Worm (Caenorhabditis elegans): ENCODE results near the gene cyp-25A3.

Gene cyp-25A3

DNA sequence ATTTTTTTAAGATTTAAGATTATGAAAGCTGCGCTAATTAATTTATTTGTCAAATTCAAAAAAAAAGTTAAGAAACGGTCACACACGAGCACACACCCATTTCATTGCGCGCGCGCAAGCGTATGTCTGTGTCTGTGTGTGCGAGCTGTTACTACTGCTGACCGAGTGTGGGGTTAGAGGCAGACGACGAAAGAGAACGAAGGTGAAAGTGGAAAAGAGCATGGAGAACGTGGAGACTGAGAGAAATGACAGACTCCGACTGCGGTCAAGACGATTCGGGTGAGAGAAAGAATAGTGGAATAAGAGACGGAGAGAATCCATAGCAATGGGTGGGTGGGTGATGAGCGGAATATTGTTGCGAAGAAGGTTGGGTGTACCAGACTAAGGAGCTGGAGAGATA, 19.4 kb downstream of the cyp-25A3 start (continued):
- TF ChIP-seq aptf-2 (GFP tag; conservative IDR thresholded peaks at IDR 0.05) (no peak), lsy-27 (tag; optimal IDR thresholded peaks at IDR 0.05; ENCODE audit: borderline replicate concordance, insufficient read depth) (no peak), cebp-2 (GFP tag; IDR thresholded peaks at IDR 0.05) (no peak), ets-4 (GFP tag; optimal IDR thresholded peaks at IDR 0.05) (peak; percentile 1), gei-17 (GFP tag; optimal IDR thresholded peaks at IDR 0.05) (no peak), Y67H2A.10 (GFP tag; conservative IDR thresholded peaks at IDR 0.05) (no peak), mes-4 (tag; optimal IDR thresholded peaks at IDR 0.05) (no peak), nhr-179 (tag; optimal IDR thresholded peaks at IDR 0.05) (no peak), Y79H2A.3 (GFP tag; conservative IDR thresholded peaks at IDR 0.05) (no peak), C06A6.2 (GFP tag; conservative IDR thresholded peaks at IDR 0.05) (0 out of 2 replicates have a peak, but pooled peaks have one; percentile 26), nfyb-1 (GFP tag; IDR thresholded peaks at IDR 0.05) (peak; percentile 67; the same call in 1 of the 2 replicates), lin-26 (GFP tag; IDR thresholded peaks at IDR 0.05) (no peak), snpc-4 (GFP tag; optimal IDR thresholded peaks at IDR 0.05) (no peak), snpc-4 (tag; optimal IDR thresholded peaks at IDR 0.05) (peak in 3 of 4 experiments; percentile 8 to 67 (median 36)), madf-3 (GFP tag; IDR thresholded peaks at IDR 0.05) (no peak), F33H1.4 (GFP tag; IDR thresholded peaks at IDR 0.05) (no peak), let-526 (GFP tag; IDR thresholded peaks at IDR 0.05) (no peak), hmg-1.2 (GFP tag; IDR thresholded peaks at IDR 0.05) (peak; percentile 93), ztf-3 (GFP tag; optimal IDR thresholded peaks at IDR 0.05) (no peak), dpl-1 (GFP tag; optimal IDR thresholded peaks at IDR 0.05) (no peak), rpc-1 (optimal IDR thresholded peaks at IDR 0.05) (no peak), rpc-1 (tag; optimal IDR thresholded peaks at IDR 0.05) (no peak), attf-3 (GFP tag; conservative IDR thresholded peaks at IDR 0.05) (0 out of 2 replicates have a peak, but pooled peaks have one; percentile 23), bed-2 (GFP tag; IDR thresholded peaks at IDR 0.05) (no peak), ztf-22 (GFP tag; optimal IDR thresholded peaks at IDR 0.05) (no peak), ceh-27 (GFP tag; optimal IDR thresholded peaks at IDR 0.05) (peak; percentile 45), lin-40 (tag; optimal IDR thresholded peaks at IDR 0.05) (no peak), ceh-58 (GFP tag; IDR thresholded peaks at IDR 0.05) (no peak)

DNA sequence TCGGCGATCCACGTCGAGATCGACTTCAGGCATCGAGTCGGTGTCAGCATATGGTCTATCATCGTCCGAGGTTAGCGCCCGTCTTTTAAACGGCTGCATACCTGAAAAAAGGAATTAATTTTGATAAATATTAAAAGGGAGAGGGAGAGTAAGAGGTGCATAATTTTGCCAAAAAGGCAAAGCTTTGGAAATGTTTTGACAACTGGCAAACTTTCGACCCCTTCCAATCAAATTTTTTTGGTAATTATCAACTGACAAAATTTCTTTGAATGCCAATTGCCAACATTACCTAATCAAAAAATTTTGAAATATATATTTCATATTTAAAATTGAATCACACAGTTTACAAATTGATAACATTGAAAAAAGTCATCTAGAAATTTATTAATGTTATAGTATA, 20.0 kb downstream of the cyp-25A3 start, which contains the start of gene dpy-27:
Gene dpy-27, minus strand, starts transcription at position 101 of the 400 bp plus-strand sequence.
- no peak for TF ChIP-seq nhr-120 (GFP tag; IDR thresholded peaks at IDR 0.05)
- no peak for TF ChIP-seq dox-1 (GFP tag; IDR thresholded peaks at IDR 0.05)
- no peak for TF ChIP-seq ztf-25 (GFP tag; IDR thresholded peaks at IDR 0.05)

DNA sequence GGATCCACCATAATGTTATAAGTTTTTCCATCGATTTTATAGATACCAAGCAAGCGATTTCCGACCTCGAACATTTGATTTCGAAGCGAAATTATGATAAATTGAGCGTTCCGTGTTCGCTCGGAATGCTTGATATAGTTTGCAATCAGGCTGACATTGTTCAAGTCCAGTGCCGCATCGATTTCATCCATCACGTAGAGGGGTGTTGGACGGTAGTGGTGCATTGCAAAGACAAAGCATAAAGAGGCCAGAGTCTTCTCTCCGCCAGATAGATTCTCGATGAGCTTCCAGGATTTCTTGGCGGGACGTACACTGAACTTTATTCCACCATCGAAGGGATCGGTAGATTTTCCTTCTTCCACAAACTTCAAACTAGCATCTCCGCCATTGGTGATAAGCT, 25.1 kb downstream of the cyp-25A3 start:
- TF ChIP-seq ztf-26 (tag; optimal IDR thresholded peaks at IDR 0.05) (no peak), ceh-91 (GFP tag; IDR thresholded peaks at IDR 0.05) (no peak), nhr-179 (tag; optimal IDR thresholded peaks at IDR 0.05) (no peak), unc-62 (GFP tag; optimal IDR thresholded peaks at IDR 0.05) (no peak), lag-1 (GFP tag; IDR thresholded peaks at IDR 0.05) (no peak), snpc-1.1 (tag; optimal IDR thresholded peaks at IDR 0.05; ENCODE audit: insufficient read depth) (no peak), K11D2.4 (GFP tag; IDR thresholded peaks at IDR 0.05) (no peak), rpc-1 (optimal IDR thresholded peaks at IDR 0.05) (no peak), rpc-1 (tag; optimal IDR thresholded peaks at IDR 0.05) (no peak), aptf-2 (GFP tag; conservative IDR thresholded peaks at IDR 0.05) (no peak), athp-1 (tag; optimal IDR thresholded peaks at IDR 0.05) (no peak), zfh-2 (GFP tag; conservative IDR thresholded peaks at IDR 0.05) (no peak), efl-1 (GFP tag; optimal IDR thresholded peaks at IDR 0.05) (no peak), bed-2 (GFP tag; IDR thresholded peaks at IDR 0.05) (no peak), T26A5.8 (tag; optimal IDR thresholded peaks at IDR 0.05) (no peak), sea-2 (GFP tag; IDR thresholded peaks at IDR 0.05) (no peak), hrde-1 (tag; optimal IDR thresholded peaks at IDR 0.05; ENCODE audit: borderline replicate concordance) (no peak), Y95B8A.8 (GFP tag; IDR thresholded peaks at IDR 0.05) (no peak), C17E4.6 (GFP tag; IDR thresholded peaks at IDR 0.05) (no peak), tlf-1 (GFP tag; optimal IDR thresholded peaks at IDR 0.05) (no peak), fkh-3 (tag; optimal IDR thresholded peaks at IDR 0.05) (no peak)

Measured in whole organism, young adult.